Fruit fly (Drosophila melanogaster): ENCODE measurements around the gene U2af38.
A peak's percentile ranks its signal among the peaks of the same experiment; 100 is the strongest.

The U2af38 gene

DNA sequence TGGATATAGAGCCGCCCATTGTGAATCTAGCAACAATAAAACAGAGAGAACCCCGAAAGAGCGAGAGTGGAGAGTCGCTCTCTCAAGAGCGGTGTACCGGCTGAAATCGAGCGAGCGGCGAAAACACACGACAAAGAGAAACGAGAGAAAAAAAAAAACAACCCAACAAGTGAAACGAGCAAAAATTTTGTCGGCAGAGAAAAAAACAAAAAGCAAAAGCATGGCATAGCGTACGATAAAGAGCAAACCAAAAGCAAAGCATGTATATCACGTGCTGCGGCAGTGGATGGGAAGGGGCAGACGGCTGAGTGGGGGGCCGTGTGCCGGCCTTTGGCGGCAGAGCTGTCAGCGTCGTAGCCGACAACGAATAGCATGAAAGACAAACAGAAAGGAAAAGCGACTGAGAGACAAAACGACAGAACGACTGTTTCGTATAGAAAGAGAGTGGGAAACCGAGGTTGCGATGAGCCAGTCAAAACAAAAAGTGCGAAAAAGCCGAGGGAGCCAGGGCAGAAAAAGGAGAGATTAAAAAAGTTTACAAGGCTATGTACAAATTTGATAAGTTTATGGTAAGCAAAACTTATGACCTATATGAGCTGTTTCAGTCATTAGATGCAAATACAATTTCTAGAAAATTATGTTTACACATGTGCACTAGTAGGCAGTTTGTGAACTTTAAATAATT lies 47.7 kb downstream of the U2af38 start:
- TF ChIP-seq dan (GFP tag; IDR thresholded peaks at IDR 0.05) = no peak
- peak; percentile 11 for TF ChIP-seq HLHmδ (GFP tag; optimal IDR thresholded peaks at IDR 0.05)
- TF ChIP-seq z (GFP tag; IDR thresholded peaks at IDR 0.05) = 0 out of 3 replicates have a peak, but pooled peaks have one; percentile 37
- peak; percentile 57; the same call in 1 of the 2 replicates for TF ChIP-seq hbn (GFP tag; IDR thresholded peaks at IDR 0.05; ENCODE audit: partially characterized antibody)
- TF ChIP-seq lov (optimal IDR thresholded peaks at IDR 0.05) = no peak
- TF ChIP-seq lov (GFP tag; IDR thresholded peaks at IDR 0.05) = no peak
- peak; percentile 9 for TF ChIP-seq Blimp-1 (GFP tag; optimal IDR thresholded peaks at IDR 0.05)
- no peak for TF ChIP-seq crc (GFP tag; optimal IDR thresholded peaks at IDR 0.05)
- TF ChIP-seq dimm (GFP tag; IDR thresholded peaks at IDR 0.05) = no peak
- no peak for TF ChIP-seq Gsc (GFP tag; IDR thresholded peaks at IDR 0.05)
- no peak for TF ChIP-seq luna (GFP tag; optimal IDR thresholded peaks at IDR 0.05)
- peak; percentile 7 for TF ChIP-seq CG17385 (GFP tag; optimal IDR thresholded peaks at IDR 0.05)
- TF ChIP-seq yki (optimal IDR thresholded peaks at IDR 0.05) = peak; percentile 77
- TF ChIP-seq crol (GFP tag; IDR thresholded peaks at IDR 0.05) = peak; percentile 96
- peak; percentile 91; the same call in 1 of the 4 replicates for TF ChIP-seq chinmo (GFP tag; IDR thresholded peaks at IDR 0.05; ENCODE audit: partially characterized antibody)
- peak; percentile 11 for TF ChIP-seq dm (GFP tag; optimal IDR thresholded peaks at IDR 0.05)
- peak; percentile 35 for TF ChIP-seq HmgD (GFP tag; optimal IDR thresholded peaks at IDR 0.05)
- no peak for TF ChIP-seq CG6683 (GFP tag; optimal IDR thresholded peaks at IDR 0.05)
- TF ChIP-seq Dref (GFP tag; IDR thresholded peaks at IDR 0.05) = no peak
- peak; percentile 74 for TF ChIP-seq kni (GFP tag; optimal IDR thresholded peaks at IDR 0.05)
- TF ChIP-seq CG12155 (GFP tag; optimal IDR thresholded peaks at IDR 0.05) = peak; percentile 86
- TF ChIP-seq chm (GFP tag; IDR thresholded peaks at IDR 0.05) = peak; percentile 53; the same call in 1 of the 2 replicates
- TF ChIP-seq danr (GFP tag; IDR thresholded peaks at IDR 0.05) = no peak
- TF ChIP-seq Hmr (GFP tag; optimal IDR thresholded peaks at IDR 0.05) = no peak
- TF ChIP-seq so (GFP tag; IDR thresholded peaks at IDR 0.05) = peak; percentile 67; the same call in 1 of the 3 replicates
- peak in 1 of 2 experiments; percentile 76 for TF ChIP-seq bsh (GFP tag; optimal IDR thresholded peaks at IDR 0.05)
- TF ChIP-seq CG32532 (GFP tag; IDR thresholded peaks at IDR 0.05) = peak; percentile 43; the same call in 1 of the 2 replicates
- TF ChIP-seq Abd-B (GFP tag; optimal IDR thresholded peaks at IDR 0.05) = no peak
- no peak for TF ChIP-seq CG6272 (GFP tag; IDR thresholded peaks at IDR 0.05)
- TF ChIP-seq CoRest (tag; optimal IDR thresholded peaks at IDR 0.05) = no peak
- peak; percentile 46; the same call in 1 of the 4 replicates for TF ChIP-seq Dll (GFP tag; IDR thresholded peaks at IDR 0.05; ENCODE audit: partially characterized antibody)
- TF ChIP-seq vnd (GFP tag; IDR thresholded peaks at IDR 0.05; ENCODE audit: partially characterized antibody) = no peak
- peak; percentile 29 for TF ChIP-seq HmgZ (tag; optimal IDR thresholded peaks at IDR 0.05)
- TF ChIP-seq gce (GFP tag; IDR thresholded peaks at IDR 0.05) = no peak
- peak; percentile 69 for TF ChIP-seq cad (GFP tag; optimal IDR thresholded peaks at IDR 0.05)
- TF ChIP-seq bbx (GFP tag; IDR thresholded peaks at IDR 0.05; ENCODE audit: partially characterized antibody) = no peak
- TF ChIP-seq toy (GFP tag; IDR thresholded peaks at IDR 0.05) = no peak
- peak; percentile 70 for TF ChIP-seq sd (tag; optimal IDR thresholded peaks at IDR 0.05)
- no peak for TF ChIP-seq CG11504 (tag; optimal IDR thresholded peaks at IDR 0.05)
- peak; percentile 42; the same call in 1 of the 3 replicates for TF ChIP-seq HLH4C (GFP tag; IDR thresholded peaks at IDR 0.05; ENCODE audit: partially characterized antibody)
- peak; percentile 96 for TF ChIP-seq sqz (GFP tag; optimal IDR thresholded peaks at IDR 0.05)
- no peak for TF ChIP-seq Ssrp (tag; optimal IDR thresholded peaks at IDR 0.05)
- no peak for TF ChIP-seq oc (tag; optimal IDR thresholded peaks at IDR 0.05)
- TF ChIP-seq CG34422 (GFP tag; IDR thresholded peaks at IDR 0.05) = peak; percentile 92; the same call in 2 of the 3 replicates
- TF ChIP-seq CG9932 (GFP tag; IDR thresholded peaks at IDR 0.05) = no peak
- TF ChIP-seq Oli (tag; optimal IDR thresholded peaks at IDR 0.05) = no peak
- no peak for TF ChIP-seq CG18619 (GFP tag; optimal IDR thresholded peaks at IDR 0.05)
- peak; percentile 100 for TF ChIP-seq cwo (GFP tag; optimal IDR thresholded peaks at IDR 0.05)
- no peak for TF ChIP-seq disco-r (GFP tag; optimal IDR thresholded peaks at IDR 0.05)
